Worm (Caenorhabditis elegans) whole organism, early embryonic: ENCODE data around the gene Y41E3.22.

ENCODE experiments used
- F13C5.2 ChIP-seq: sonication (generic microtip); optimal IDR thresholded peaks from 2 replicates; lab custom pipeline; 2017; ENCODE audit warnings: mild to moderate bottlenecking, missing genetic modification characterization, inconsistent platforms, missing compliant biosample characterization
- ama-1 ChIP-seq: fragments of 150-350 bp; optimal IDR thresholded peaks from 2 replicates; lab custom pipeline; 2014
- ceh-13 ChIP-seq: fragments of 200-800 bp; sonication (Bioruptor generic); optimal IDR thresholded peaks from 2 replicates; lab custom pipeline; 2018; ENCODE audit warnings: mild to moderate bottlenecking, missing genetic modification characterization, missing compliant biosample characterization
- ceh-36 ChIP-seq: sonication (generic microtip); optimal IDR thresholded peaks from 2 replicates; lab custom pipeline; 2016; ENCODE audit warnings: missing genetic modification characterization, inconsistent platforms, missing compliant biosample characterization
- ets-7 ChIP-seq: sonication (generic microtip); optimal IDR thresholded peaks from 2 replicates; lab custom pipeline; 2016; ENCODE audit warnings: missing genotype, missing genetic modification characterization, missing compliant biosample characterization
- flt-1 ChIP-seq: fragments of 200-800 bp; sonication (Bioruptor generic); IDR thresholded peaks from 2 replicates; pipeline ENCODE4 v1.3.6; 2022; ENCODE audit warnings: missing genetic modification characterization, missing compliant biosample characterization
- hmbx-1 ChIP-seq: sonication (generic microtip); optimal IDR thresholded peaks from 2 replicates; lab custom pipeline; 2016; ENCODE audit warnings: mild to moderate bottlenecking, missing genetic modification characterization, missing compliant biosample characterization
- hmg-4 ChIP-seq: fragments of 200-800 bp; sonication (Bioruptor generic); optimal IDR thresholded peaks from 2 replicates; lab custom pipeline; 2018; ENCODE audit warnings: mild to moderate bottlenecking, missing genetic modification characterization, missing compliant biosample characterization
- hnd-1 ChIP-seq: sonication (generic microtip); optimal IDR thresholded peaks from 2 replicates; lab custom pipeline; 2016; ENCODE audit warnings: missing genetic modification characterization, missing compliant biosample characterization
- pes-1 ChIP-seq: fragments of 200-800 bp; sonication (Bioruptor generic); IDR thresholded peaks from 2 replicates; pipeline ENCODE4 v1.3.6; 2022; ENCODE audit warnings: missing genetic modification reagents, missing genetic modification characterization, missing compliant biosample characterization
- scrt-1 ChIP-seq: fragments of 200-800 bp; sonication (Bioruptor generic); IDR thresholded peaks from 2 replicates; pipeline ENCODE4 v1.3.6; 2022; ENCODE audit warnings: missing genetic modification characterization, missing compliant biosample characterization
- sea-1 ChIP-seq: fragments of 200-800 bp; sonication (Bioruptor generic); conservative IDR thresholded peaks from 2 replicates; pipeline ENCODE4 v1.3.6; 2022; ENCODE audit warnings: missing genetic modification characterization, missing compliant biosample characterization
- tra-4 ChIP-seq: sonication (generic microtip); optimal IDR thresholded peaks from 2 replicates; lab custom pipeline; 2017; ENCODE audit warnings: missing genetic modification characterization, missing compliant biosample characterization

DNA sequence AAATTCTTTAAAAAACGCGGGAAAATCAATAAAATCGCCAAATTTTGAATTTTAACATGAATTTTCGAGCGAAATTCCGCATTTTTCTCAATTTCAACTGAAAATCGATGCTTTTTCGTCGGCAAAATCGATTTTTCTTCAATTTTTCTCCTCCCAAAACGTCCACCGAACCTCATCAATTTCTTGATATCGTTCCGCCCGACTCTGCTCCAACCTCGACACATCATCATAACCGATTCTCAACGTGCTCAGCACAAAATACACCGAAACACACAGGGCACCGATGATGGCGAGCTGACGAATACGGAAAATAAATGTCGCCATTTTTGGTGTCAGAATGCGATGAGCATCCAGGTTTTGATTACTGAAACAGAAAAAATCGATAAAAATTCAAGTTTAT lies 8.0 kb downstream of the Y41E3.22 start, which contains the start of gene Y41E3.1:
- TF ChIP-seq ceh-36 (tag; lab: Kevin White, UChicago) (no peak), ama-1 (lab: Kevin White, UChicago) (no peak), F13C5.2 (tag; lab: Kevin White, UChicago) (no peak), scrt-1 (no peak), flt-1 (GFP tag; lab: Robert Waterston, UW) (no peak), hmbx-1 (tag; lab: Kevin White, UChicago) (no peak), sea-1 (GFP tag; lab: Robert Waterston, UW) (no peak), ets-7 (tag; lab: Kevin White, UChicago) (no peak), ceh-13 (GFP tag; lab: Kevin White, UChicago) (no peak), hnd-1 (tag; lab: Kevin White, UChicago) (no peak), pes-1 (GFP tag; lab: Robert Waterston, UW) (no peak), hmg-4 (GFP tag; lab: Kevin White, UChicago) (no peak), tra-4 (no peak)
